Worm (Caenorhabditis elegans) whole organism, early embryonic: ENCODE data around the gene fbxa-60.

Experiments
- B0310.2 ChIP-seq: sonication (generic microtip); optimal IDR thresholded peaks from 2 replicates; lab custom pipeline; 2016; ENCODE audit warnings: mild to moderate bottlenecking, missing genetic modification characterization, missing compliant biosample characterization
- F13C5.2 ChIP-seq: sonication (generic microtip); optimal IDR thresholded peaks from 2 replicates; lab custom pipeline; 2017; ENCODE audit warnings: mild to moderate bottlenecking, missing genetic modification characterization, inconsistent platforms, missing compliant biosample characterization
- aly-1 ChIP-seq: sonication (generic microtip); optimal IDR thresholded peaks from 2 replicates; lab custom pipeline; 2016; ENCODE audit warnings: missing genetic modification characterization, missing compliant biosample characterization
- ama-1 ChIP-seq: fragments of 150-350 bp; optimal IDR thresholded peaks from 2 replicates; lab custom pipeline; 2014
- ceh-13 ChIP-seq: fragments of 200-800 bp; sonication (Bioruptor generic); optimal IDR thresholded peaks from 2 replicates; lab custom pipeline; 2018; ENCODE audit warnings: mild to moderate bottlenecking, missing genetic modification characterization, missing compliant biosample characterization
- ceh-36 ChIP-seq: sonication (generic microtip); optimal IDR thresholded peaks from 2 replicates; lab custom pipeline; 2016; ENCODE audit warnings: missing genetic modification characterization, inconsistent platforms, missing compliant biosample characterization
- ets-7 ChIP-seq: sonication (generic microtip); optimal IDR thresholded peaks from 2 replicates; lab custom pipeline; 2016; ENCODE audit warnings: missing genotype, missing genetic modification characterization, missing compliant biosample characterization
- flt-1 ChIP-seq: fragments of 200-800 bp; sonication (Bioruptor generic); IDR thresholded peaks from 2 replicates; pipeline ENCODE4 v1.3.6; 2022; ENCODE audit warnings: missing genetic modification characterization, missing compliant biosample characterization
- hmbx-1 ChIP-seq: sonication (generic microtip); optimal IDR thresholded peaks from 2 replicates; lab custom pipeline; 2016; ENCODE audit warnings: mild to moderate bottlenecking, missing genetic modification characterization, missing compliant biosample characterization
- hmg-4 ChIP-seq: fragments of 200-800 bp; sonication (Bioruptor generic); optimal IDR thresholded peaks from 2 replicates; lab custom pipeline; 2018; ENCODE audit warnings: mild to moderate bottlenecking, missing genetic modification characterization, missing compliant biosample characterization
- hnd-1 ChIP-seq: sonication (generic microtip); optimal IDR thresholded peaks from 2 replicates; lab custom pipeline; 2016; ENCODE audit warnings: missing genetic modification characterization, missing compliant biosample characterization
- pes-1 ChIP-seq: fragments of 200-800 bp; sonication (Bioruptor generic); IDR thresholded peaks from 2 replicates; pipeline ENCODE4 v1.3.6; 2022; ENCODE audit warnings: missing genetic modification reagents, missing genetic modification characterization, missing compliant biosample characterization
- scrt-1 ChIP-seq: fragments of 200-800 bp; sonication (Bioruptor generic); IDR thresholded peaks from 2 replicates; pipeline ENCODE4 v1.3.6; 2022; ENCODE audit warnings: missing genetic modification characterization, missing compliant biosample characterization
- sea-1 ChIP-seq: fragments of 200-800 bp; sonication (Bioruptor generic); conservative IDR thresholded peaks from 2 replicates; pipeline ENCODE4 v1.3.6; 2022; ENCODE audit warnings: missing genetic modification characterization, missing compliant biosample characterization
- tbx-11 ChIP-seq: fragments of 200-800 bp; sonication (Bioruptor generic); IDR thresholded peaks from 2 replicates; pipeline ENCODE4 v1.3.6; 2022; ENCODE audit warnings: missing genetic modification characterization, missing compliant biosample characterization
- tbx-37 ChIP-seq: fragments of 200-800 bp; sonication (Bioruptor generic); conservative IDR thresholded peaks from 2 replicates; pipeline ENCODE4 v1.3.6; 2022; ENCODE audit warnings: missing genetic modification reagents, missing genetic modification characterization, missing compliant biosample characterization
- tra-4 ChIP-seq: sonication (generic microtip); optimal IDR thresholded peaks from 2 replicates; lab custom pipeline; 2017; ENCODE audit warnings: missing genetic modification characterization, missing compliant biosample characterization

The fbxa-60 gene

DNA sequence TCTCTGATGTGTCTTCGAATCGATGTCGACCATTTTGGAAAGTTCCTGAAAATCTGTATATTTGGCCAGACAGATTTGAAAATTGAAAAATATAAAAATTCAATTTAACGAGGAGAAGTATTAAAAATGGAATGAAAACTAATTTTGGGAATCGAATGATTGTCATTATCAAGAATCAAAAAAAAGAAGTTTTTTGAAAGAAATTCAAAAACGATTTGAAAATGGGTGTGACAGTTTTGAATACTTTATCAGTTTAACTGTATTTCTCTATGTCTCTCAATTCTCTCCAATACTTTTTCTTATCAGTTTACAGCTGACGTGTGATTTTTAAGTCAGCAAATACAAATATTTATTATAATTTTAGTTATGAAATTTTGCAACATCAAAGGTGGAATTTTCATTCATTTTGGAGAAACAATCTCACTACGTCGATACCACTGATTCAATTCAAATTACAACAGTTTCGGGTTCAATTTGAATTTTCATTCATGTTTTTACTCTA lies 2.6 kb downstream of the fbxa-60 start, which contains the start of gene fbxa-59:
fbxa-59 (minus strand) TSS at position 51 of the 502 bp plus-strand sequence.
- TF ChIP-seq scrt-1 (no peak), B0310.2 (tag; lab: Kevin White, UChicago) (no peak), hmg-4 (GFP tag; lab: Kevin White, UChicago) (no peak)

DNA sequence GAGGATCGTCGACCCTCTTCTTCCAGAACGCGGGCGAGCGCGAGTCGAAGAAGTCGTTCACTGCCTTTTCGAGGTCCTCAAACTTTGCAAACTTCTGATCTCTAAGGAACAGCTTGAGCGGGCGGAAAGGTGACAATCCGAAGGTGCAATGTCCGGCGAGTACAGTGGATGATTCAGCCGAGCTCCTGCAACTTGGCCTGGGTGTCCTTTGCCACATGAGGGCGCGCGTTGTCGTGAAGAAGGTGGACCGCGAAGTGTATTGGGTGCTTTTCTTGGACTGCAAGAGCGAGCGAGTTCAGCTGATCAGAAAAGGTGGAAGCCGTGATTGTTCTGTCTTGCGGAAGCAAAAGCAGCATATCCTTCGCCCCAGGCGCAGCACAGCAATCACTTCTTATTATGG lies 4.1 kb downstream of the fbxa-60 start:
- TF ChIP-seq F13C5.2 (tag; lab: Kevin White, UChicago) (no peak), hmg-4 (GFP tag; lab: Kevin White, UChicago) (no peak), pes-1 (GFP tag; lab: Robert Waterston, UW) (no peak), flt-1 (no peak), hmbx-1 (tag; lab: Kevin White, UChicago) (no peak), tbx-11 (GFP tag; lab: Robert Waterston, UW) (no peak), hnd-1 (tag; lab: Kevin White, UChicago) (no peak), ceh-13 (GFP tag; lab: Kevin White, UChicago) (no peak), ceh-36 (no peak), B0310.2 (tag; lab: Kevin White, UChicago) (no peak), sea-1 (GFP tag; lab: Robert Waterston, UW) (no peak)

DNA sequence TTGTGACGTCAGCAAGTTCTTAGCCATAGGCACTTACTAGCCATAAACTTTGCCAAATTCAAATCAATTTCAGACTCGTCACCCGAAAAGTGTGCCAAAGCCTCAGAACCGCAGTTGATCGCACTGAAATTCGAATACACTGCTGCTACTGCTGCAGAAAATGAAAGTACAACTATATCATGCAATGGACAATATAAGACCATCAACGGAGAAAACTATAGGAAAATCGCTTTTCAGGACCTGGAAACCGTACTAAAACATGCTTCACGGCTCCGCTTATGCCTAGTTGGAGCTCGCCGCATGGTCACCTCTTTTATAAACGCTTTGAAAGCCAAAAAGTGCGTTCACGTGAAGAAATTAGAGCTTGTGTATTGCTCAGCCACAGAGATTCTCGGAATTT lies 7.5 kb downstream of the fbxa-60 start, which contains the start of gene fbxa-22:
fbxa-22 (plus strand) TSS at position 301 of the 400 bp plus-strand sequence.
- no peak for TF ChIP-seq hmg-4 (GFP tag; lab: Kevin White, UChicago)
- no peak for TF ChIP-seq hnd-1 (tag; lab: Kevin White, UChicago)
- TF ChIP-seq scrt-1, result no peak

DNA sequence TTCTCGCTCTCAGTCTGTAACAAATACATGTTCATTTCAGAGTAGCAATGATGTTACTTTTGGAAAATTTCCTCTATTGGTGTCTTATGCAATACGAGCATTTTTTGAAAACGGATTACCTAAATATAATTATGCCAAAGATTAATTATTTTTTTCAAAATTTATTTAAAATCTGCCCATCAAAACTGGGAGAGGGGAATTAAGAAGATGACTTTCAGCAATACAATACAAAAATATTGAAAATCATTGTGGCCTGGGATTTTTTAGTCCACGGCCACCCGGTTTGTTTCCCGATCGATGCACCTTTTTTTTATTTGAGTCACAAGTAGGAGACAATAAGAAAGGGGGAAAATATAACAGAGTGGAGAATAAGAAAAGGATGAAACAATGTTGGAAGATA lies 8.1 kb downstream of the fbxa-60 start, which contains the start of gene fbxa-56:
fbxa-56 (minus strand) TSS at position 101 of the 400 bp plus-strand sequence.
- no peak for TF ChIP-seq tbx-11 (GFP tag; lab: Robert Waterston, UW)
- TF ChIP-seq hnd-1 (tag; lab: Kevin White, UChicago), result no peak
- no peak for TF ChIP-seq sea-1 (GFP tag; lab: Robert Waterston, UW)
- no peak for TF ChIP-seq hmg-4 (GFP tag; lab: Kevin White, UChicago)
- TF ChIP-seq hmbx-1 (tag; lab: Kevin White, UChicago), result no peak
- TF ChIP-seq tbx-37 (GFP tag; lab: Robert Waterston, UW), result no peak
- TF ChIP-seq ceh-13 (GFP tag; lab: Kevin White, UChicago), result no peak
- TF ChIP-seq ceh-36, result no peak
- no peak for TF ChIP-seq tra-4 (tag; lab: Kevin White, UChicago)
- TF ChIP-seq flt-1, result no peak
- TF ChIP-seq pes-1 (GFP tag; lab: Robert Waterston, UW), result no peak
- TF ChIP-seq ama-1 (lab: Kevin White, UChicago), result no peak

DNA sequence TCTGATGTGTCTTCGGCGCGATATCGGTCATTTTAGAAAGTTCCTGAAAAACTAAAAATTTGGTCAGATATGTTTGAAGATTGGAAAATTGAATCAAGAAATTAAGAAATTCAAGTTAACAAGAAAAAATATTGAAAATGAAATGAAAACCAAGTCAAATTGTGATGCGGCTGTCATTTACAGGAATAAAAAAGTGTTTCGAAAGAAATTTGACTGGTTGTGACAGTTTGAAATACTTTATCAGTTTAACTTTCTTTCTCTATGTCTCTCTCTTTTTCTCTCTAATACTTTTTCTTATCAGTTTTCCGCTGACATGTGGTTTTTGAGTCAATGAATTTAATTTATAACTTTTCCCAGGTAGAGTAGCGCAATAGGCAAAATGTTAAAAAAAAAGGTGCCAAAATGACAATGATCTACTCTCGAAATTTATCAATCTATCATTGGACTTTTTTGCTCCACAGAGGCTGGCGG lies 10.0 kb downstream of the fbxa-60 start, which contains the start of gene fbxa-55:
fbxa-55 (minus strand) TSS at position 51 of the 471 bp plus-strand sequence.
- TF ChIP-seq ceh-36, result no peak
- no peak for TF ChIP-seq hnd-1 (tag; lab: Kevin White, UChicago)
- no peak for TF ChIP-seq tbx-37 (GFP tag; lab: Robert Waterston, UW)
- no peak for TF ChIP-seq hmg-4 (GFP tag; lab: Kevin White, UChicago)
- no peak for TF ChIP-seq sea-1 (GFP tag; lab: Robert Waterston, UW)
- no peak for TF ChIP-seq ama-1 (lab: Kevin White, UChicago)
- no peak for TF ChIP-seq F13C5.2 (tag; lab: Kevin White, UChicago)
- TF ChIP-seq tra-4 (tag; lab: Kevin White, UChicago), result no peak

DNA sequence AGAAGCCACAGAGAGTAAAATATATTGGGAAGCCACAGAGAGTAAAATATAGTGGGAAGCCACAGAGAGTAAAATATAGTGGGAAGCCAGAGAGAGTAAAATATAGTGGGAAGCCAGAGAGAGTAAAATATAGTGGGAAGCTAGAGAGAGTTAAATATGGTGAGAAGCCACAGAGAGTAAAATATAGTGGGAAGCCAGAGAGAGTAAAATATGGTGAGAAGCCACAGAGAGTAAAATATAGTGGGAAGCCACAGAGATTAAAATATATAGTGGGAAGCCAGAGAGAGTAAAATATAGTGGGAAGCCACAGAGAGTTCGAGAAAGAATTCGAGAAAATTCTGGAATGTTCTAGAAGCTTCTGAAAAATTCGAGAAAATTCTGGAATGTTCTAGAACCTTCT lies 14.7 kb downstream of the fbxa-60 start:
- TF ChIP-seq hmbx-1 (tag; lab: Kevin White, UChicago) (peak; percentile 90), hnd-1 (tag; lab: Kevin White, UChicago) (peak; percentile 94), ets-7 (tag; lab: Kevin White, UChicago) (peak; percentile 94), F13C5.2 (tag; lab: Kevin White, UChicago) (peak; percentile 81), ceh-36 (peak; percentile 85), tra-4 (tag; lab: Kevin White, UChicago) (peak; percentile 32), B0310.2 (tag; lab: Kevin White, UChicago) (peak; percentile 9), aly-1 (tag; lab: Kevin White, UChicago) (peak; percentile 84)

DNA sequence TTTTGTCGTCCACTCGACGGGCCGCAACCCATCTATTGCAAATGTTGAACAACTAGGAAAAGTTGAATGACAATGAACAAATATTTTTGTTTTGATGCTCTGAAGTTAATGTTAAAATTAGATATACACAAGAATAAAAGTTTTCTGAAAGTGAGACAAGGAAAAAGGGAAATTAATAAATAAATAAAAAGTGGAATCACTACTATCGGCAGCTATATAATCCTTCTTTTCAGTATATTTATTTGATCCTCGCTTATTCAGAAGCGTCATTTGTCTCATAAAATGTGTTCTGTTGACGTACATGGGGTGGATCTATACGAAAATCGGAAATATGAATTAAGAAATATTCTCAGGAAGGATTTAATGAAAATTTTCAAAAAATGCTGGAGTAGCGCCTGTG lies 19.9 kb downstream of the fbxa-60 start, which contains the start of gene pef-1:
pef-1 (minus strand) TSS at position 101 of the 400 bp plus-strand sequence.
- no peak for TF ChIP-seq ceh-36
- no peak for TF ChIP-seq ceh-13 (GFP tag; lab: Kevin White, UChicago)
- TF ChIP-seq hnd-1 (tag; lab: Kevin White, UChicago), result no peak
- TF ChIP-seq scrt-1, result no peak
- no peak for TF ChIP-seq pes-1 (GFP tag; lab: Robert Waterston, UW)
- TF ChIP-seq ama-1 (lab: Kevin White, UChicago), result no peak
- no peak for TF ChIP-seq flt-1
- TF ChIP-seq B0310.2 (tag; lab: Kevin White, UChicago), result no peak
- TF ChIP-seq tra-4 (tag; lab: Kevin White, UChicago), result no peak
- TF ChIP-seq ets-7 (tag; lab: Kevin White, UChicago), result no peak
- TF ChIP-seq tbx-11 (GFP tag; lab: Robert Waterston, UW), result no peak
- no peak for TF ChIP-seq sea-1 (GFP tag; lab: Robert Waterston, UW)
- no peak for TF ChIP-seq aly-1 (tag; lab: Kevin White, UChicago)
- TF ChIP-seq hmbx-1 (tag; lab: Kevin White, UChicago), result no peak
- TF ChIP-seq tbx-37 (GFP tag; lab: Robert Waterston, UW), result no peak
- no peak for TF ChIP-seq F13C5.2 (tag; lab: Kevin White, UChicago)
